Worm (Caenorhabditis elegans) whole organism, midembryonic: Measurements from ENCODE around the gene rilp-1.

ENCODE experiments used
- T22C8.4 ChIP-seq: fragments of 200-800 bp; sonication (Bioruptor generic); IDR thresholded peaks from 2 replicates; pipeline ENCODE4 v1.3.6; 2022; ENCODE audit warnings: missing genetic modification characterization, missing compliant biosample characterization
- cog-1 ChIP-seq: sonication (generic microtip); optimal IDR thresholded peaks from 2 replicates; lab custom pipeline; 2016; ENCODE audit warnings: missing genetic modification characterization, missing compliant biosample characterization
- flt-1 ChIP-seq: fragments of 200-800 bp; sonication (Bioruptor generic); IDR thresholded peaks from 2 replicates; pipeline ENCODE4 v1.3.6; 2022; ENCODE audit warnings: missing genetic modification characterization, missing compliant biosample characterization
- klf-2 ChIP-seq: fragments of 200-800 bp; sonication (Bioruptor generic); conservative IDR thresholded peaks from 2 replicates; pipeline ENCODE4 v1.3.6; 2022; ENCODE audit warnings: missing genetic modification reagents, missing genetic modification characterization, missing compliant biosample characterization
- med-1 ChIP-seq: sonication (generic microtip); optimal IDR thresholded peaks from 2 replicates; lab custom pipeline; 2017; ENCODE audit warnings: missing genetic modification characterization, mild to moderate bottlenecking, missing compliant biosample characterization, antibody characterized with exemption, missing genetic modification reagents; ENCODE audit not compliant: insufficient read depth
- ref-1 ChIP-seq: fragments of 200-800 bp; sonication (Bioruptor generic); conservative IDR thresholded peaks from 2 replicates; pipeline ENCODE4 v1.3.6; 2022; ENCODE audit warnings: missing genetic modification reagents, missing genetic modification characterization, missing compliant biosample characterization
- tab-1 ChIP-seq: fragments of 200-800 bp; sonication (Bioruptor generic); IDR thresholded peaks from 2 replicates; pipeline ENCODE4 v1.3.6; 2022; ENCODE audit warnings: missing genetic modification characterization, missing compliant biosample characterization
- ztf-23 ChIP-seq: fragments of 200-800 bp; sonication (Bioruptor generic); IDR thresholded peaks from 2 replicates; pipeline ENCODE4 v1.3.6; 2022; ENCODE audit warnings: missing genetic modification reagents, missing genetic modification characterization, missing compliant biosample characterization
- ztf-29 ChIP-seq: fragments of 200-800 bp; sonication (Bioruptor generic); IDR thresholded peaks from 2 replicates; pipeline ENCODE4 v1.3.6; 2022; ENCODE audit warnings: missing genetic modification reagents, missing genetic modification characterization, missing compliant biosample characterization

The rilp-1 gene

DNA sequence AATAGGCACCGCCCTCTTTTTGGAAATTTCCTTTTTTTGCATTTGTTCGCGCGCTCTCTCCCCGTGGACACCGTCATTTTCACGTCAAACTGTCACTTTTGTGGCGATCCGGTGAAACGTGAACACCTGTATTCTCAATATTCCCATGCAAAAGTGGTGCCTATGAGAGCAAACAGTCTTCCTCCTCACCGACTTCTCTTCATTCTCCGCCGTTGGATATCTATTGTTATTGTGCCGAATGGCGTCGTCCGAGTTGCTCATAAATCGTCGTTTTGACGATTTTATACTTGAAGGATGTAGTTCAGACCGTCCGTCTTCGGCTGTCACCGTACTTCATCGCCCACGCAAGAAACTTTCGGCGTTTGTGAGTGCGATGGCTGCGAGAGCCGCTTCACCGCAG is at the start of gene rilp-1:
rilp-1 (plus strand) TSS at position 301 of the 400 bp plus-strand sequence.
- TF ChIP-seq flt-1 (GFP tag; lab: Robert Waterston, UW), result no peak
- TF ChIP-seq ref-1 (GFP tag; lab: Robert Waterston, UW), result 0 out of 2 replicates have a peak, but pooled peaks have one; percentile 15

DNA sequence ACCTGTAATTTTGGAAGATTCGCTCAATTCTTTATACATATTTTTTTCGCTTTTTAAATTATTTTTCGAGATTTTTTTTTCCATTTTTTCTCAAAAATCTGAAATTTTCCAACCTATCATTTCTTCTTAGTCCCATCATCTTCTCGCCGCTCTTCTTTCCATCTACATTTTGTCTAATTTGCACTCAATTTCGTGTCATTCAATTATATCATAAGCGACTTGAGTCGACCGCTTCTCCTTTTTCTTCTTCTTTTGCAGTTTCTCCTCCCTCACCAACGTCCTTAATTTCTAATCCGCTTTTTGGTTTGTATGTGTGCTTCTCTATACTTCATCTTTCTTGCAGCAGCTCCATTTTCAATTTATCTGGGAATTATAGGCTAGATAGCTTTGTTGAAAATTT is 47.8 kb upstream of the rilp-1 start:
- TF ChIP-seq T22C8.4 (no peak), med-1 (GFP tag; lab: Kevin White, UChicago) (no peak), flt-1 (GFP tag; lab: Robert Waterston, UW) (no peak), ref-1 (GFP tag; lab: Robert Waterston, UW) (no peak), cog-1 (tag; lab: Kevin White, UChicago) (no peak), ztf-29 (GFP tag; lab: Robert Waterston, UW) (no peak), ztf-23 (no peak), klf-2 (GFP tag; lab: Robert Waterston, UW) (no peak), tab-1 (no peak)

DNA sequence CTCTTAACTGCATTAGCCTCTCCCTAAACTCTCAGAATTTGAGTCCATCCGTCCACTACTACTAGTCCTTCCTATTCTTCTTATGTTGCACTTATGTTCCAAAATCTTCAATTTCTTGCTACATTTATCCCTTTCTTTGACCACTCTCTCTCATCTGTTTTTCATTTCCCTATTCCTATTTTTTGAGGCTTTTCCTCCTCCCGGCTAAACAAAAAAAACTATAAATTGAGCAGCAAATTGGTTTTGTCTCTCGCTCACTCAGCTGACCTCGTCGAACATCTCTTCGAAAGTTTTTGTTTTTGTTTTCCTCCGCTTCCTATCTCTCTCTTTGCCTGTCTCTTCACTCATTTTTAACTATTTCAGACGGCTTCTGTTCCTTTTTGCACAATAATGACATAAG is 45.6 kb upstream of the rilp-1 start, which contains the start of gene ptp-1:
ptp-1 (plus strand) TSS at position 358 of the 400 bp plus-strand sequence.
- TF ChIP-seq klf-2 (GFP tag; lab: Robert Waterston, UW), result no peak
- TF ChIP-seq tab-1, result no peak
- no peak for TF ChIP-seq cog-1 (tag; lab: Kevin White, UChicago)
- no peak for TF ChIP-seq ref-1 (GFP tag; lab: Robert Waterston, UW)
- TF ChIP-seq med-1 (GFP tag; lab: Kevin White, UChicago), result no peak
- no peak for TF ChIP-seq flt-1 (GFP tag; lab: Robert Waterston, UW)
- TF ChIP-seq ztf-29 (GFP tag; lab: Robert Waterston, UW), result no peak
- TF ChIP-seq ztf-23, result no peak
- no peak for TF ChIP-seq T22C8.4

DNA sequence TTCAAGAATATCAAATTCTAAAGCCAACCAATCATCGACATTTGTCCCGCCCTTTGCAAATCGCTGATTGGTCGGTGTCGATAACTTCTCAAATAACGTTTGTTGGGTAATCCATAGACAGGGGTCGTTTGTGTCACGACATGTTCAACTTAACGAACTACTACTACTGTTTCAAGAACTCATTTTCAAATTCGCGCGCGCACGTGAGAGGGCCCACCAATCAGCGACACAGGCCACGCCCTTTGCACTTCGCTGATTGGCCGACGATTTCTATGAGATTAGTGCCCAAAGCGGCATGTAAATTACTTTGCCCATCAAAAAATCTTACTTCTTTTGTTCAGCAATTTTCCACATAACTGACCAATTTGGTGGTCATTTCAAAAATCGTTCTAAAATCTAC is 41.3 kb upstream of the rilp-1 start:
- no peak for TF ChIP-seq med-1 (GFP tag; lab: Kevin White, UChicago)
- no peak for TF ChIP-seq flt-1 (GFP tag; lab: Robert Waterston, UW)
- no peak for TF ChIP-seq ztf-29 (GFP tag; lab: Robert Waterston, UW)
- TF ChIP-seq tab-1, result no peak
- no peak for TF ChIP-seq ref-1 (GFP tag; lab: Robert Waterston, UW)
- no peak for TF ChIP-seq klf-2 (GFP tag; lab: Robert Waterston, UW)
- TF ChIP-seq T22C8.4, result no peak
- no peak for TF ChIP-seq ztf-23

ce11 chrIII:3601271-3601670 is 34.7 kb upstream of the rilp-1 start:
- TF ChIP-seq T22C8.4 (no peak), ztf-29 (GFP tag; lab: Robert Waterston, UW) (no peak), cog-1 (tag; lab: Kevin White, UChicago) (no peak), ref-1 (GFP tag; lab: Robert Waterston, UW) (no peak), med-1 (GFP tag; lab: Kevin White, UChicago) (no peak), flt-1 (GFP tag; lab: Robert Waterston, UW) (no peak), klf-2 (GFP tag; lab: Robert Waterston, UW) (no peak), ztf-23 (no peak), tab-1 (no peak)

- TF ChIP-seq tab-1, result no peak
These were observed 30.3 kb upstream of the rilp-1 start for ce11 chrIII:3605681-3606080.

- TF ChIP-seq ztf-23 (0 out of 2 replicates have a peak, but pooled peaks have one; percentile 44), ref-1 (GFP tag; lab: Robert Waterston, UW) (no peak), tab-1 (no peak), flt-1 (GFP tag; lab: Robert Waterston, UW) (no peak), klf-2 (GFP tag; lab: Robert Waterston, UW) (no peak)
These were observed 23.6 kb upstream of the rilp-1 start for ce11 chrIII:3612387-3612786.

ce11 chrIII:3612882-3613479 is 23.0 kb upstream of the rilp-1 start:
- TF ChIP-seq med-1 (GFP tag; lab: Kevin White, UChicago) (no peak), ztf-29 (GFP tag; lab: Robert Waterston, UW) (no peak), tab-1 (no peak), ztf-23 (no peak), flt-1 (GFP tag; lab: Robert Waterston, UW) (no peak), ref-1 (GFP tag; lab: Robert Waterston, UW) (no peak), klf-2 (GFP tag; lab: Robert Waterston, UW) (no peak), cog-1 (tag; lab: Kevin White, UChicago) (no peak), T22C8.4 (no peak)

ce11 chrIII:3619621-3620261 is 16.2 kb upstream of the rilp-1 start:
- TF ChIP-seq flt-1 (GFP tag; lab: Robert Waterston, UW), result no peak
- no peak for TF ChIP-seq ref-1 (GFP tag; lab: Robert Waterston, UW)
- no peak for TF ChIP-seq med-1 (GFP tag; lab: Kevin White, UChicago)
- no peak for TF ChIP-seq cog-1 (tag; lab: Kevin White, UChicago)
- TF ChIP-seq tab-1, result no peak

- no peak for TF ChIP-seq cog-1 (tag; lab: Kevin White, UChicago)
- no peak for TF ChIP-seq tab-1
- no peak for TF ChIP-seq med-1 (GFP tag; lab: Kevin White, UChicago)
- no peak for TF ChIP-seq ztf-29 (GFP tag; lab: Robert Waterston, UW)
- peak; percentile 83 for TF ChIP-seq ztf-23
- TF ChIP-seq klf-2 (GFP tag; lab: Robert Waterston, UW), result no peak
- no peak for TF ChIP-seq T22C8.4
- TF ChIP-seq flt-1 (GFP tag; lab: Robert Waterston, UW), result peak; percentile 70; the same call in 1 of the 2 replicates
- 0 out of 2 replicates have a peak, but pooled peaks have one; percentile 55 for TF ChIP-seq ref-1 (GFP tag; lab: Robert Waterston, UW)
These were observed 15.3 kb upstream of the rilp-1 start for ce11 chrIII:3620652-3621051.
